Worm (Caenorhabditis elegans): ENCODE data around the gene C36B7.5.

The C36B7.5 gene

ce11 chrX:7139614-7140013, 43.4 kb upstream of the C36B7.5 start, which contains the start of gene clec-86:
TSS of gene clec-86 (plus strand) at chrX:7139875.
- peak; percentile 89 for TF ChIP-seq elt-2 (tag; optimal IDR thresholded peaks at IDR 0.05)
- TF ChIP-seq nhr-90 (tag; optimal IDR thresholded peaks at IDR 0.05; ENCODE audit: poor library complexity) = peak; percentile 16
- peak; percentile 31 for TF ChIP-seq nhr-71 (tag; optimal IDR thresholded peaks at IDR 0.05)
- no peak for TF ChIP-seq sptf-1 (tag; optimal IDR thresholded peaks at IDR 0.05)
- peak; percentile 42 for TF ChIP-seq dsc-1 (tag; optimal IDR thresholded peaks at IDR 0.05)
- no peak for TF ChIP-seq vab-15 (tag; optimal IDR thresholded peaks at IDR 0.05)

- TF ChIP-seq lin-39 (tag; optimal IDR thresholded peaks at IDR 0.05) = no peak
- TF ChIP-seq C04F5.9 (tag; optimal IDR thresholded peaks at IDR 0.05) = no peak
- TF ChIP-seq tbx-2 (tag; optimal IDR thresholded peaks at IDR 0.05) = no peak
- TF ChIP-seq ztf-4 (tag; optimal IDR thresholded peaks at IDR 0.05) = no peak
- no peak for TF ChIP-seq sox-4 (tag; optimal IDR thresholded peaks at IDR 0.05)
These were observed 35.0 kb upstream of the C36B7.5 start for ce11 chrX:7131206-7131605.

- peak; percentile 86 for TF ChIP-seq blmp-1 (tag; optimal IDR thresholded peaks at IDR 0.05)
- no peak for TF ChIP-seq ztf-4 (tag; optimal IDR thresholded peaks at IDR 0.05)
- no peak for TF ChIP-seq pax-3 (tag; optimal IDR thresholded peaks at IDR 0.05)
- peak in 1 of 2 experiments; percentile 5 for TF ChIP-seq lsy-2 (tag; optimal IDR thresholded peaks at IDR 0.05)
- no peak for TF ChIP-seq nhr-76 (tag; optimal IDR thresholded peaks at IDR 0.05)
- TF ChIP-seq mep-1 (tag; optimal IDR thresholded peaks at IDR 0.05) = peak; percentile 17
- TF ChIP-seq lir-3 (tag; optimal IDR thresholded peaks at IDR 0.05; ENCODE audit: poor library complexity) = no peak
- TF ChIP-seq efl-1 (optimal IDR thresholded peaks at IDR 0.05) = no peak
- peak in 1 of 2 experiments; percentile 49 for TF ChIP-seq efl-1 (GFP tag; optimal IDR thresholded peaks at IDR 0.05 in 1 of 2)
- peak; percentile 14 for TF ChIP-seq skn-1 (tag; optimal IDR thresholded peaks at IDR 0.05)
- TF ChIP-seq aha-1 (tag; optimal IDR thresholded peaks at IDR 0.05) = no peak
- peak; percentile 11 for TF ChIP-seq snu-23 (GFP tag; optimal IDR thresholded peaks at IDR 0.05)
- TF ChIP-seq C04F5.9 (tag; optimal IDR thresholded peaks at IDR 0.05) = no peak
- TF ChIP-seq nhr-71 (tag; optimal IDR thresholded peaks at IDR 0.05) = peak; percentile 11
- TF ChIP-seq lin-14 (GFP tag; optimal IDR thresholded peaks at IDR 0.05) = peak; percentile 85
- TF ChIP-seq lin-35 (GFP tag; optimal IDR thresholded peaks at IDR 0.05) = peak in 1 of 2 experiments; percentile 24
- no peak for TF ChIP-seq nhr-12 (tag; optimal IDR thresholded peaks at IDR 0.05)
- TF ChIP-seq fkh-8 (tag; optimal IDR thresholded peaks at IDR 0.05) = no peak
- no peak for TF ChIP-seq irx-1 (tag; optimal IDR thresholded peaks at IDR 0.05)
- no peak for TF ChIP-seq lin-13 (GFP tag; optimal IDR thresholded peaks at IDR 0.05)
- no peak for TF ChIP-seq fkh-10 (GFP tag; optimal IDR thresholded peaks at IDR 0.05)
- no peak for TF ChIP-seq pag-3 (tag; optimal IDR thresholded peaks at IDR 0.05; ENCODE audit: borderline replicate concordance, insufficient read depth)
- peak in 1 of 2 experiments; percentile 77 for TF ChIP-seq mdl-1 (tag; optimal IDR thresholded peaks at IDR 0.05)
- TF ChIP-seq ceh-63 (GFP tag; optimal IDR thresholded peaks at IDR 0.05) = no peak
- TF ChIP-seq elt-3 (tag; optimal IDR thresholded peaks at IDR 0.05) = peak in 1 of 6 experiments; percentile 11
- no peak for TF ChIP-seq nhr-28 (tag; optimal IDR thresholded peaks at IDR 0.05)
- TF ChIP-seq zag-1 (tag; optimal IDR thresholded peaks at IDR 0.05) = no peak
These were observed 33.2 kb upstream of the C36B7.5 start for ce11 chrX:7129460-7129859.

ce11 chrX:7128615-7129014, 32.4 kb upstream of the C36B7.5 start:
- peak; percentile 69 for TF ChIP-seq pax-3 (tag; optimal IDR thresholded peaks at IDR 0.05)
- no peak for TF ChIP-seq efl-1 (optimal IDR thresholded peaks at IDR 0.05)
- peak in 1 of 2 experiments; percentile 51 for TF ChIP-seq efl-1 (GFP tag; optimal IDR thresholded peaks at IDR 0.05 in 1 of 2)
- peak; percentile 46 for TF ChIP-seq egl-13 (tag; optimal IDR thresholded peaks at IDR 0.05)
- TF ChIP-seq dsc-1 (tag; optimal IDR thresholded peaks at IDR 0.05) = peak; percentile 96
- TF ChIP-seq nhr-77 (tag; optimal IDR thresholded peaks at IDR 0.05) = no peak
- no peak for TF ChIP-seq aly-2 (tag; optimal IDR thresholded peaks at IDR 0.05)
- no peak for TF ChIP-seq pag-3 (tag; optimal IDR thresholded peaks at IDR 0.05; ENCODE audit: borderline replicate concordance, insufficient read depth)
- no peak for TF ChIP-seq ceh-63 (GFP tag; optimal IDR thresholded peaks at IDR 0.05)
- TF ChIP-seq swsn-7 (tag; optimal IDR thresholded peaks at IDR 0.05) = no peak
- TF ChIP-seq nhr-76 (tag; optimal IDR thresholded peaks at IDR 0.05) = no peak
- no peak for TF ChIP-seq unc-30 (tag; optimal IDR thresholded peaks at IDR 0.05)
- no peak for TF ChIP-seq alr-1 (tag; optimal IDR thresholded peaks at IDR 0.05; ENCODE audit: borderline replicate concordance)
- TF ChIP-seq nhr-71 (tag; optimal IDR thresholded peaks at IDR 0.05) = no peak
- TF ChIP-seq zag-1 (tag; optimal IDR thresholded peaks at IDR 0.05) = no peak
- no peak for TF ChIP-seq fkh-4 (tag; optimal IDR thresholded peaks at IDR 0.05; ENCODE audit: borderline replicate concordance)
- no peak for TF ChIP-seq lsy-2 (tag; optimal IDR thresholded peaks at IDR 0.05)
- no peak for TF ChIP-seq nhr-28 (tag; optimal IDR thresholded peaks at IDR 0.05)
- no peak for TF ChIP-seq mdl-1 (tag; optimal IDR thresholded peaks at IDR 0.05)
- no peak for TF ChIP-seq C16A3.4 (tag; optimal IDR thresholded peaks at IDR 0.05)
- no peak for TF ChIP-seq xbp-1 (tag; optimal IDR thresholded peaks at IDR 0.05)
- TF ChIP-seq dpl-1 (GFP tag; optimal IDR thresholded peaks at IDR 0.05) = no peak
- no peak for TF ChIP-seq nhr-11 (tag; optimal IDR thresholded peaks at IDR 0.05)
- no peak for TF ChIP-seq hpl-2 (GFP tag; optimal IDR thresholded peaks at IDR 0.05)
- peak; percentile 44 for TF ChIP-seq sox-4 (tag; optimal IDR thresholded peaks at IDR 0.05)

Measured in whole organism, L1 larva.